Fruit fly (Drosophila melanogaster): Measurements from ENCODE around the gene mkg-p.

Gene mkg-p

dm6 chr3L:8394132-8394531, 10.9 kb downstream of the mkg-p start:
- no peak for TF ChIP-seq CG10274 (GFP tag; optimal IDR thresholded peaks at IDR 0.05)
- TF ChIP-seq exex (tag; optimal IDR thresholded peaks at IDR 0.05) = peak; percentile 83

DNA sequence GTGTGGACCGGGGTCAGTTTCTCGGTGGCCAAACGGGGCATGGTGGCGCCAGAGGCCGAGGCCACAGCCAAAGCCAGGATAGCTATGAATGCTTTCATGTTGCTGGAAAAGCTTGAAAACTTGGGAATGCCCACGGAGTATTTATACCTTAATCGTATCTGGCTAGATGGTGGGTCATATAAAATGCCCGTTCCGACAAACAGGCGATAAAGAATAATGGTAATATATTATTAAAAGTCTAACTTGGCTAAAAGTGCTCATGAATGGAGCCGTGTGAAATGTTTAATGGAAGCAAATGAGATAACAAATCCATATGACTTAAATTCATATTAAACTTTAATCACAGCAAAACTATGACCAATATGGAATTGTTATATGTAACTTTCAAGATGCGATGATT, 11.5 kb downstream of the mkg-p start, which contains the start of gene Jon66Cii:
TSS of gene Jon66Cii (minus strand) at position 101 of the 400 bp plus-strand sequence.
- TF ChIP-seq vfl (GFP tag; optimal IDR thresholded peaks at IDR 0.05) (no peak), CG4360 (GFP tag; IDR thresholded peaks at IDR 0.05) (no peak), CG4404 (GFP tag; IDR thresholded peaks at IDR 0.05) (no peak), Doc3 (GFP tag; IDR thresholded peaks at IDR 0.05; ENCODE audit: partially characterized antibody) (no peak), Tbp (GFP tag; optimal IDR thresholded peaks at IDR 0.05) (no peak), ap (GFP tag; IDR thresholded peaks at IDR 0.05) (no peak), CG12744 (GFP tag; optimal IDR thresholded peaks at IDR 0.05) (no peak), abd-A (tag; optimal IDR thresholded peaks at IDR 0.05) (no peak), CG1603 (tag; optimal IDR thresholded peaks at IDR 0.05) (no peak), ERR (GFP tag; optimal IDR thresholded peaks at IDR 0.05) (no peak), crp (GFP tag; optimal IDR thresholded peaks at IDR 0.05) (no peak), Hr78 (GFP tag; optimal IDR thresholded peaks at IDR 0.05) (no peak), Meics (GFP tag; optimal IDR thresholded peaks at IDR 0.05) (no peak), Hmx (GFP tag; optimal IDR thresholded peaks at IDR 0.05) (no peak), ase (GFP tag; IDR thresholded peaks at IDR 0.05) (no peak), hth (optimal IDR thresholded peaks at IDR 0.05) (no peak), CG34376 (GFP tag; optimal IDR thresholded peaks at IDR 0.05) (no peak), CG33213 (GFP tag; optimal IDR thresholded peaks at IDR 0.05) (no peak)

- no peak for TF ChIP-seq stwl (tag; optimal IDR thresholded peaks at IDR 0.05)
- no peak for TF ChIP-seq sug (tag; optimal IDR thresholded peaks at IDR 0.05)
- TF ChIP-seq NFAT (GFP tag; IDR thresholded peaks at IDR 0.05) = no peak
- no peak for TF ChIP-seq MTF-1 (GFP tag; optimal IDR thresholded peaks at IDR 0.05; ENCODE audit: borderline replicate concordance)
- no peak for TF ChIP-seq CG11696 (GFP tag; IDR thresholded peaks at IDR 0.05)
- no peak for TF ChIP-seq ac (GFP tag; optimal IDR thresholded peaks at IDR 0.05)
- no peak for TF ChIP-seq CG3847 (GFP tag; IDR thresholded peaks at IDR 0.05)
- TF ChIP-seq HLHmδ (GFP tag; optimal IDR thresholded peaks at IDR 0.05) = no peak
- TF ChIP-seq fd3F (GFP tag; optimal IDR thresholded peaks at IDR 0.05) = no peak
- TF ChIP-seq vnd (GFP tag; IDR thresholded peaks at IDR 0.05; ENCODE audit: partially characterized antibody) = no peak
- no peak for TF ChIP-seq tll (GFP tag; optimal IDR thresholded peaks at IDR 0.05)
- TF ChIP-seq seq (GFP tag; IDR thresholded peaks at IDR 0.05) = no peak
- no peak for TF ChIP-seq Ssrp (tag; optimal IDR thresholded peaks at IDR 0.05)
- no peak for TF ChIP-seq ab (GFP tag; optimal IDR thresholded peaks at IDR 0.05)
- no peak for TF ChIP-seq br (optimal IDR thresholded peaks at IDR 0.05)
- no peak for TF ChIP-seq CG18262 (tag; optimal IDR thresholded peaks at IDR 0.05)
- TF ChIP-seq Opbp (GFP tag; IDR thresholded peaks at IDR 0.05; ENCODE audit: partially characterized antibody) = no peak
- TF ChIP-seq onecut (GFP tag; IDR thresholded peaks at IDR 0.05) = no peak
- no peak for TF ChIP-seq CG11456 (GFP tag; IDR thresholded peaks at IDR 0.05)
- no peak for TF ChIP-seq CG4328 (GFP tag; optimal IDR thresholded peaks at IDR 0.05)
These were observed 13.8 kb downstream of the mkg-p start, which contains the start of gene Jon66Ci for dm6 chr3L:8391240-8391639. Jon66Ci (plus strand) TSS chr3L:8391540.

Data from whole organism, embryonic.